Fruit fly (Drosophila melanogaster): Measurements from ENCODE around the gene Tango14.
A peak's percentile ranks its signal among the peaks of the same experiment; 100 is the strongest.

Gene Tango14

DNA sequence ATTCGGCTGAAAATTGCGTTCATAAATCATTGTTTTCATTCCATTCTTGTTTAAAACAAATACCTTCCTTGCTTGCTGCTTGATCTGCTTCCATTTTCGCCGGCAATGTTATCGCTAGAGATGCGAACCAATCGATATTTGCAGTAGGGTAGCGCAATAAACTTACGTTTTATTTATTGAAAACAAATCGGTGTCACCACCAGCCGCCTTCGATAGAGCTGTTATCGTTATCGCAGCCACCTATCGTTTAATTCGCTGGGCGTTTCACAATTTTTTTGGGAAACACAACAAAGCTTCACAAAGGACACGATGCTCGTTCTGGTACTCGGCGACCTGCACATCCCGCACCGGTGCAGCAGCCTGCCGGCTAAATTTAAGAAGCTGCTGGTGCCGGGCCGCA is 7.9 kb upstream of the Tango14 start, which contains the start of the genes Tfb4 and Vps29 (continued):
- TF ChIP-seq Awh (GFP tag; IDR thresholded peaks at IDR 0.05) (no peak), CG9215 (GFP tag; IDR thresholded peaks at IDR 0.05) (0 out of 2 replicates have a peak, but pooled peaks have one; percentile 35), Deaf1 (tag; optimal IDR thresholded peaks at IDR 0.05) (no peak), stc (GFP tag; IDR thresholded peaks at IDR 0.05) (no peak), Abd-B (GFP tag; optimal IDR thresholded peaks at IDR 0.05) (no peak), pita (GFP tag; optimal IDR thresholded peaks at IDR 0.05) (no peak), Mrtf (GFP tag; IDR thresholded peaks at IDR 0.05) (0 out of 3 replicates have a peak, but pooled peaks have one; percentile 21), ind (GFP tag; optimal IDR thresholded peaks at IDR 0.05) (peak; percentile 56), Scr (GFP tag; IDR thresholded peaks at IDR 0.05; ENCODE audit: partially characterized antibody) (peak; percentile 80), bab2 (GFP tag; optimal IDR thresholded peaks at IDR 0.05) (peak; percentile 64), CG4282 (GFP tag; optimal IDR thresholded peaks at IDR 0.05) (no peak), CG31365 (tag; optimal IDR thresholded peaks at IDR 0.05) (no peak), Sry-β (GFP tag; optimal IDR thresholded peaks at IDR 0.05) (no peak), CG3407 (GFP tag; optimal IDR thresholded peaks at IDR 0.05) (no peak), Xbp1 (GFP tag; optimal IDR thresholded peaks at IDR 0.05) (peak; percentile 67), Chrac-16 (GFP tag; optimal IDR thresholded peaks at IDR 0.05) (peak; percentile 49), CG15601 (tag; optimal IDR thresholded peaks at IDR 0.05) (peak; percentile 11), Doc3 (GFP tag; IDR thresholded peaks at IDR 0.05; ENCODE audit: partially characterized antibody) (peak; percentile 81), CG10366 (GFP tag; IDR thresholded peaks at IDR 0.05) (peak; percentile 41; the same call in 1 of the 2 replicates), yki (optimal IDR thresholded peaks at IDR 0.05) (no peak), gfzf (GFP tag; optimal IDR thresholded peaks at IDR 0.05) (no peak), CG3838 (GFP tag; optimal IDR thresholded peaks at IDR 0.05) (no peak), zen (tag; optimal IDR thresholded peaks at IDR 0.05) (no peak), crc (GFP tag; optimal IDR thresholded peaks at IDR 0.05) (peak; percentile 7), nerfin-2 (GFP tag; IDR thresholded peaks at IDR 0.05; ENCODE audit: partially characterized antibody) (peak; percentile 98), CTCF (GFP tag; optimal IDR thresholded peaks at IDR 0.05) (no peak), ara (GFP tag; IDR thresholded peaks at IDR 0.05) (peak; percentile 9; the same call in 1 of the 2 replicates), CG9817 (tag; optimal IDR thresholded peaks at IDR 0.05) (no peak), Sry-δ (GFP tag; optimal IDR thresholded peaks at IDR 0.05) (peak; percentile 94), CG33213 (GFP tag; optimal IDR thresholded peaks at IDR 0.05) (peak; percentile 43), CG11560 (tag; IDR thresholded peaks at IDR 0.05) (no peak), sens-2 (GFP tag; IDR thresholded peaks at IDR 0.05) (no peak), schlank (tag; optimal IDR thresholded peaks at IDR 0.05) (no peak), CG10431 (GFP tag; optimal IDR thresholded peaks at IDR 0.05) (no peak), CG14441 (GFP tag; IDR thresholded peaks at IDR 0.05) (no peak; the same call in 1 of the 2 replicates), salm (tag; optimal IDR thresholded peaks at IDR 0.05) (no peak), cas (GFP tag; IDR thresholded peaks at IDR 0.05) (0 out of 2 replicates have a peak, but pooled peaks have one; percentile 15), CG15269 (tag; optimal IDR thresholded peaks at IDR 0.05) (no peak), CG8388 (GFP tag; optimal IDR thresholded peaks at IDR 0.05) (no peak), her (GFP tag; optimal IDR thresholded peaks at IDR 0.05) (peak; percentile 75), nom (GFP tag; optimal IDR thresholded peaks at IDR 0.05) (no peak), grau (tag; optimal IDR thresholded peaks at IDR 0.05) (no peak), CG17568 (GFP tag; optimal IDR thresholded peaks at IDR 0.05) (peak; percentile 99), E2f1 (GFP tag; IDR thresholded peaks at IDR 0.05) (no peak), CG32532 (GFP tag; IDR thresholded peaks at IDR 0.05) (peak; percentile 58), bbx (GFP tag; IDR thresholded peaks at IDR 0.05; ENCODE audit: partially characterized antibody) (peak; percentile 97), dmrt99B (tag; optimal IDR thresholded peaks at IDR 0.05) (no peak), CG32772 (GFP tag; IDR thresholded peaks at IDR 0.05) (peak; percentile 12; the same call in 1 of the 2 replicates), Hr51 (GFP tag; optimal IDR thresholded peaks at IDR 0.05) (no peak), repo (GFP tag; optimal IDR thresholded peaks at IDR 0.05) (peak; percentile 1), inv (GFP tag; IDR thresholded peaks at IDR 0.05; ENCODE audit: partially characterized antibody) (peak; percentile 68)
